Fruit fly (Drosophila melanogaster) whole organism, adult: ENCODE results near the gene Claspin.

Source experiments
- CG11617 ChIP-seq: fragments of 200-800 bp; sonication (Bioruptor generic); optimal IDR thresholded peaks from 2 replicates; lab custom pipeline; 2017; ENCODE audit warnings: mild to moderate bottlenecking, missing biosample characterization, missing genetic modification reagents, missing genetic modification characterization
- CG12768 ChIP-seq: fragments of 200-800 bp; sonication (Bioruptor generic); optimal IDR thresholded peaks from 2 replicates; lab custom pipeline; 2017; ENCODE audit warnings: missing biosample characterization, missing genetic modification characterization, mild to moderate bottlenecking, moderate library complexity, missing genetic modification reagents
- CG14711 ChIP-seq: fragments of 200-800 bp; sonication (Bioruptor generic); optimal IDR thresholded peaks from 2 replicates; lab custom pipeline; 2018; ENCODE audit warnings: missing biosample characterization, mild to moderate bottlenecking, missing genetic modification characterization, moderate library complexity
- CG1620 ChIP-seq: fragments of 200-800 bp; sonication (Bioruptor generic); optimal IDR thresholded peaks from 2 replicates; lab custom pipeline; 2016; ENCODE audit warnings: missing biosample characterization, missing genetic modification characterization
- CG33017 ChIP-seq: fragments of 200-800 bp; sonication (Bioruptor generic); optimal IDR thresholded peaks from 2 replicates; lab custom pipeline; 2018; ENCODE audit warnings: missing biosample characterization, mild to moderate bottlenecking, missing genetic modification characterization, moderate library complexity
- CG5204 ChIP-seq: fragments of 200-800 bp; sonication (Bioruptor generic); optimal IDR thresholded peaks from 2 replicates; lab custom pipeline; 2016; ENCODE audit warnings: missing biosample characterization, missing genetic modification characterization
- CG7045 ChIP-seq: fragments of 200-800 bp; sonication (Bioruptor generic); optimal IDR thresholded peaks from 2 replicates; lab custom pipeline; 2017; ENCODE audit warnings: missing biosample characterization, mild to moderate bottlenecking, missing genetic modification characterization
- CG7101 ChIP-seq: fragments of 200-800 bp; sonication (Bioruptor generic); optimal IDR thresholded peaks from 2 replicates; lab custom pipeline; 2018; ENCODE audit warnings: missing biosample characterization, mild to moderate bottlenecking, missing genetic modification characterization, moderate library complexity
- Clk ChIP-seq: fragments of 200-800 bp; sonication (Bioruptor generic); optimal IDR thresholded peaks from 2 replicates; lab custom pipeline; 2017; ENCODE audit warnings: missing biosample characterization, missing genetic modification characterization
- Crg-1 ChIP-seq: fragments of 200-800 bp; sonication (Bioruptor generic); optimal IDR thresholded peaks from 2 replicates; lab custom pipeline; 2016; ENCODE audit warnings: missing biosample characterization, missing genetic modification characterization
- Hr96 ChIP-seq: fragments of 200-800 bp; sonication (Bioruptor generic); optimal IDR thresholded peaks from 2 replicates; lab custom pipeline; 2016; ENCODE audit warnings: missing biosample characterization, missing genetic modification characterization
- Mnt ChIP-seq: fragments of 200-800 bp; sonication (Bioruptor generic); optimal IDR thresholded peaks from 2 replicates; lab custom pipeline; 2016; ENCODE audit warnings: missing biosample characterization, mild to moderate bottlenecking, missing genetic modification characterization
- bab1 ChIP-seq: fragments of 200-800 bp; sonication (Bioruptor generic); optimal IDR thresholded peaks from 3 replicates; lab custom pipeline; 2019; ENCODE audit warnings: missing biosample characterization, mild to moderate bottlenecking, missing genetic modification characterization, moderate library complexity
- cic ChIP-seq: fragments of 200-800 bp; sonication (Bioruptor generic); optimal IDR thresholded peaks from 2 replicates; lab custom pipeline; 2017; ENCODE audit warnings: missing biosample characterization, mild to moderate bottlenecking, missing genetic modification characterization, moderate library complexity
- cnc ChIP-seq, 2 experiments: fragments of >200 bp; optimal IDR thresholded peaks; 2 replicates each; lab custom pipeline; 2017
- kay ChIP-seq: fragments of 200-800 bp; sonication (Bioruptor generic); peaks from one replicate; lab custom pipeline; 2016; ENCODE audit warnings: missing biosample characterization, missing genetic modification characterization, borderline replicate concordance
- ovo ChIP-seq: fragments of 200-800 bp; sonication (Bioruptor generic); optimal IDR thresholded peaks from 2 replicates; lab custom pipeline; 2016; ENCODE audit warnings: missing biosample characterization, missing genetic modification characterization
- pad ChIP-seq: fragments of 200-800 bp; sonication (Bioruptor generic); optimal IDR thresholded peaks from 3 replicates; lab custom pipeline; 2017; ENCODE audit warnings: missing biosample characterization, missing genetic modification characterization, mild to moderate bottlenecking, moderate library complexity, missing genetic modification reagents
- tj ChIP-seq: fragments of 200-800 bp; sonication (Bioruptor generic); optimal IDR thresholded peaks from 3 replicates; lab custom pipeline; 2017; ENCODE audit warnings: missing biosample characterization, mild to moderate bottlenecking, missing genetic modification characterization, moderate library complexity
- toe ChIP-seq: fragments of 200-800 bp; sonication (Bioruptor generic); optimal IDR thresholded peaks from 2 replicates; lab custom pipeline; 2016; ENCODE audit warnings: missing biosample characterization, missing genetic modification characterization

The Claspin gene

DNA sequence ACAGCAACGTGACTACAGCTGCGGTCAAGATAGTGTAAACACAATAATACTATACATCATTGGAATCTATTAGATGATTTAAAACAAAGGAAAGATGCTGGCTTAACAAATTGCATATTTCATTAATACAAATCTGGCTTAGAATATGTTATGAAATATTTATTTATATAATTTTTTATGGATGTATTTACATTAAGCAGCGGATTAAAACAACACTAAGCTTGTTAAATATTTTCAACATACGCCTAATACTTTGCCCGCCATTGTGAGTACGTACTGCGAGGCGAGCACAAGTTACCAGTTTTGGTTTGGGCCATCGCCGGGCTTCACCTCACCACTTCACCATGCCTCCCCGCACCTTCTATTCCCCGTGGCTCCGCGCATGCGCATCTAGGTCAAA is 43.4 kb upstream of the Claspin start:
- TF ChIP-seq Hr96 (GFP tag; lab: Kevin White, UChicago): no peak
- no peak for TF ChIP-seq CG14711 (tag; lab: Kevin White, UChicago)
- TF ChIP-seq toe (GFP tag; lab: Kevin White, UChicago): no peak
- no peak for TF ChIP-seq cic
- TF ChIP-seq CG11617 (GFP tag; lab: Kevin White, UChicago): no peak
- TF ChIP-seq Crg-1 (GFP tag; lab: Kevin White, UChicago): no peak
- no peak for TF ChIP-seq tj (GFP tag; lab: Kevin White, UChicago)
- no peak for TF ChIP-seq Clk
- no peak for TF ChIP-seq Mnt (GFP tag; lab: Kevin White, UChicago)

- TF ChIP-seq ovo: no peak
- TF ChIP-seq cnc (optimal IDR thresholded peaks at IDR 0.05; lab: Kevin White, UChicago): no peak
- no peak for TF ChIP-seq pad (GFP tag; lab: Kevin White, UChicago)
- TF ChIP-seq cic: no peak
- no peak for TF ChIP-seq toe (GFP tag; lab: Kevin White, UChicago)
- no peak for TF ChIP-seq CG33017 (tag; lab: Kevin White, UChicago)
- TF ChIP-seq CG5204 (GFP tag; lab: Kevin White, UChicago): no peak
- TF ChIP-seq Hr96 (GFP tag; lab: Kevin White, UChicago): no peak
- no peak for TF ChIP-seq CG11617 (GFP tag; lab: Kevin White, UChicago)
- TF ChIP-seq tj (GFP tag; lab: Kevin White, UChicago): no peak
- TF ChIP-seq CG7045 (GFP tag; lab: Kevin White, UChicago): no peak
- TF ChIP-seq CG1620 (GFP tag; lab: Kevin White, UChicago): no peak
- TF ChIP-seq Clk: no peak
- no peak for TF ChIP-seq CG12768 (GFP tag; lab: Kevin White, UChicago)
- TF ChIP-seq CG7101 (tag; lab: Kevin White, UChicago): no peak
- TF ChIP-seq CG14711 (tag; lab: Kevin White, UChicago): no peak
- no peak for TF ChIP-seq kay (GFP tag; lab: Kevin White, UChicago)
- no peak for TF ChIP-seq Mnt (GFP tag; lab: Kevin White, UChicago)
These were observed 42.1 kb upstream of the Claspin start for dm6 chr3L:4270949-4271827.

DNA sequence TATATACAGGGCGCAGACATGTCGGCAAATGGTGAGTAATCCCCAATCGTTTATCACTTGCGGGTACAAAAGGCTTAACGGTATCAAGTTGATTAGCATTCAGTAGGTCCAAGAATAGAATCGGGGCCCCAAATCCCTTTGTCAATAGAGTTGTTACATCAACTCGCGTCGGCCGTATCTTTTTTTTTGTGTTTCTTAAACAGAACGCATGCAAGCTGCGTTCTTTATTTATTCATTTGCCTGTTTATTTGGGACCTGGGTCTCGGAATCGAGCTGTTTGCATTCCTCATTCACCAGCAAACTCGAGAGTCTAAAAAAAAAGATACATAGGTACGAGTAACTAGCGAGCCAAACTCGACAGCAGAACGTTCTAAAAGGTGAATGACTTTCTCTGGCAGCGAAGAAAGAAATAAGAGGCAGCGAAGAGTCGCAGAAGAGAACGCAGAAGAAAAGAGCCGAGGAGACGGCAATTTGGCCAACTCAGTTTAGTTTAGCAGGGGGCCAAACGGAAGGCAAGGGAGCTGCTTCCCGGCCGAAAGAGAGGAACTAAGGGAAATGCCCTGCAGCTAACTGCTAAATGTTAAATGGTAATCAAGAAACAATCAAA is 41.0 kb upstream of the Claspin start:
- no peak for TF ChIP-seq CG33017 (tag; lab: Kevin White, UChicago)
- TF ChIP-seq kay (GFP tag; lab: Kevin White, UChicago): no peak
- no peak for TF ChIP-seq CG7045 (GFP tag; lab: Kevin White, UChicago)
- TF ChIP-seq CG12768 (GFP tag; lab: Kevin White, UChicago): no peak
- no peak for TF ChIP-seq CG11617 (GFP tag; lab: Kevin White, UChicago)
- TF ChIP-seq CG5204 (GFP tag; lab: Kevin White, UChicago): no peak
- no peak for TF ChIP-seq toe (GFP tag; lab: Kevin White, UChicago)
- TF ChIP-seq pad (GFP tag; lab: Kevin White, UChicago): no peak
- no peak for TF ChIP-seq cnc (optimal IDR thresholded peaks at IDR 0.05; lab: Kevin White, UChicago)
- TF ChIP-seq cic: no peak
- TF ChIP-seq bab1 (GFP tag; lab: Kevin White, UChicago): no peak
- TF ChIP-seq Clk: no peak
- TF ChIP-seq ovo: no peak
- TF ChIP-seq Mnt (GFP tag; lab: Kevin White, UChicago): no peak
- no peak for TF ChIP-seq CG14711 (tag; lab: Kevin White, UChicago)
- no peak for TF ChIP-seq tj (GFP tag; lab: Kevin White, UChicago)
- TF ChIP-seq CG1620 (GFP tag; lab: Kevin White, UChicago): no peak
- TF ChIP-seq Hr96 (GFP tag; lab: Kevin White, UChicago): no peak
- no peak for TF ChIP-seq CG7101 (tag; lab: Kevin White, UChicago)
- TF ChIP-seq Crg-1 (GFP tag; lab: Kevin White, UChicago): no peak

DNA sequence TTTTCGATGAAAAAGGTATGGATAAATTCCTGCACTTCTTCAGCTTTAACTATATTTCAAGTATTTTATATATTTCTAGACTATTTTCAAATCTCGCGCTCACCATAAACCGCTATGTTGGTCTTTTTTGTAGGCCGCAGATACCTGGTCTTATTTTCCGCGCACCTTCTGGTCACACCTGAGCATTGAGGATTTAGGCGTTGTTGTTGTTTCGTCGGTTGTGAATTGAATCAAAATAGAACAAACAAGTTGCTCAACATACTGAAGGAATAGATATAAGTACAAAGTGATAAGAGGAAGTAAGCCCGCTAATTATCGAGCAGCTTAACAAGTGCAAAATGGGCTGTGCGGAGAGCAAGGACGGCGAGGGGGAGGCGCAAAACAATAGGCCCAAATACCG is 35.5 kb upstream of the Claspin start, which contains the start of gene Ctl1:
Gene Ctl1, plus strand, starts transcription at position 167 of the 400 bp plus-strand sequence.
- peak; percentile 23 for TF ChIP-seq bab1 (GFP tag; lab: Kevin White, UChicago)
- TF ChIP-seq CG7045 (GFP tag; lab: Kevin White, UChicago): no peak

DNA sequence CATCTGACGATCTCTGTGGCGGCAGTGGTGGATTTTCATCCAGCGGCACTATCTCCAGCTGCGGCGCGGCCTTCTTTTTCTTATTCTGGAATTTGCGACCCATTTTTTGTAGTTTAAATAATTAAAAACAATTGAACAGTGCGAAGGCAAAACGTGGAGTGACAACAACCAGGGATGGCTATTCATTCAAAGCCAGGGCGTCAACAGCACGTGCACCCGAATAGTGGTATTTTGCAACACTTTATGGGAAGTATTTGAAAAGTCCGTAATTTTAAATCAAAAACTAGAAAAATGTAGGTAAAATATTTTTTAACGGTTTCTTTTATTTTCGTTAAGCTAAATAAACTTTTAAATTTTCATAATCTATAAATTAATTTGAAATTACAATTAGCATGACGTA is 30.7 kb upstream of the Claspin start, which contains the start of gene CG11583:
Gene CG11583, minus strand, starts transcription at position 191 of the 400 bp plus-strand sequence.
- no peak for TF ChIP-seq CG11617 (GFP tag; lab: Kevin White, UChicago)
- peak; percentile 26 for TF ChIP-seq ovo
- no peak for TF ChIP-seq cnc (optimal IDR thresholded peaks at IDR 0.05; lab: Kevin White, UChicago)
- peak; percentile 72 for TF ChIP-seq CG7101 (tag; lab: Kevin White, UChicago)
- peak; percentile 64 for TF ChIP-seq Crg-1 (GFP tag; lab: Kevin White, UChicago)
- TF ChIP-seq cic: peak; percentile 24
- no peak for TF ChIP-seq Clk
- peak; percentile 76 for TF ChIP-seq CG1620 (GFP tag; lab: Kevin White, UChicago)
- TF ChIP-seq CG7045 (GFP tag; lab: Kevin White, UChicago): peak; percentile 19
- TF ChIP-seq toe (GFP tag; lab: Kevin White, UChicago): peak; percentile 63
- peak; percentile 100 for TF ChIP-seq Mnt (GFP tag; lab: Kevin White, UChicago)
- peak; percentile 7 for TF ChIP-seq CG33017 (tag; lab: Kevin White, UChicago)
- no peak for TF ChIP-seq Hr96 (GFP tag; lab: Kevin White, UChicago)
- peak; percentile 21 for TF ChIP-seq bab1 (GFP tag; lab: Kevin White, UChicago)
- no peak for TF ChIP-seq kay (GFP tag; lab: Kevin White, UChicago)
- TF ChIP-seq CG14711 (tag; lab: Kevin White, UChicago): peak; percentile 53
- TF ChIP-seq pad (GFP tag; lab: Kevin White, UChicago): peak; percentile 57
- TF ChIP-seq CG12768 (GFP tag; lab: Kevin White, UChicago): peak; percentile 52
- TF ChIP-seq CG5204 (GFP tag; lab: Kevin White, UChicago): no peak
